Fruit fly (Drosophila melanogaster): ENCODE results near the gene modSP.
A peak's percentile ranks its signal among the peaks of the same experiment; 100 is the strongest.

The modSP gene

DNA sequence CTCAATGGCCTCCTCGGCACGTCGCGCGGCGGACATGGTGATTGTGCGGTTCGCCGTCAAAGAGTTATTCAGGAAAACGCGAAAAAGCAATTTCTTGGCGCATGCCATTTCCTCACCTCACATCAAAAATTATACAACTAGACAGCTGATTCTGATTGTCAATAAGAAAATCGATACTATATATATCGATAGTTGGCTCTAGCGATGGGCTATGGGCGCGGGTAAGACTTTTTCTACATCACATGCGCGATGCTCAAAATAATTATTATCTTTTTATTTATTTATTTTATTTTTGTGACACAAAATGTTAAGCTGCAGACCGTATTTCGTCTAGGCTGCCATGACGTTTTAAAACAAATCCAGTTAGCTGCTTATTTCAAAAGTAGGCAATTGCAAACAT is 41.2 kb downstream of the modSP start, which contains the start of gene CG10340 (continued):
- TF ChIP-seq CG17612 (GFP tag; IDR thresholded peaks at IDR 0.05), result no peak
- TF ChIP-seq sug (tag; optimal IDR thresholded peaks at IDR 0.05), result no peak
- TF ChIP-seq CG7556 (GFP tag; optimal IDR thresholded peaks at IDR 0.05), result no peak
- TF ChIP-seq CG18599 (GFP tag; optimal IDR thresholded peaks at IDR 0.05), result no peak
- TF ChIP-seq fru (optimal IDR thresholded peaks at IDR 0.05), result no peak
- no peak for TF ChIP-seq gsb (GFP tag; IDR thresholded peaks at IDR 0.05)
- TF ChIP-seq CG9437 (GFP tag; optimal IDR thresholded peaks at IDR 0.05), result no peak
- no peak for TF ChIP-seq Dek (tag; optimal IDR thresholded peaks at IDR 0.05)
- no peak for TF ChIP-seq slp2 (GFP tag; optimal IDR thresholded peaks at IDR 0.05)
- no peak for TF ChIP-seq CG1603 (tag; optimal IDR thresholded peaks at IDR 0.05)
- no peak for TF ChIP-seq cg (GFP tag; optimal IDR thresholded peaks at IDR 0.05)
- no peak for TF ChIP-seq CG12299 (tag; optimal IDR thresholded peaks at IDR 0.05)
- TF ChIP-seq tgo (GFP tag; IDR thresholded peaks at IDR 0.05), result no peak
- TF ChIP-seq Dfd (GFP tag; optimal IDR thresholded peaks at IDR 0.05), result no peak
- no peak for TF ChIP-seq esg (GFP tag; conservative IDR thresholded peaks at IDR 0.05)
- no peak for TF ChIP-seq CG33213 (GFP tag; optimal IDR thresholded peaks at IDR 0.05)
- TF ChIP-seq CG15269 (tag; optimal IDR thresholded peaks at IDR 0.05), result no peak
- no peak for TF ChIP-seq CG11093 (GFP tag; IDR thresholded peaks at IDR 0.05)
- TF ChIP-seq slou (GFP tag; optimal IDR thresholded peaks at IDR 0.05), result no peak
- TF ChIP-seq CG2129 (GFP tag; IDR thresholded peaks at IDR 0.05; ENCODE audit: partially characterized antibody), result peak; percentile 75
- no peak for TF ChIP-seq CG18011 (GFP tag; optimal IDR thresholded peaks at IDR 0.05)
- TF ChIP-seq br (optimal IDR thresholded peaks at IDR 0.05), result no peak
- no peak for TF ChIP-seq CG13296 (GFP tag; optimal IDR thresholded peaks at IDR 0.05)
- TF ChIP-seq fd64A (GFP tag; optimal IDR thresholded peaks at IDR 0.05), result no peak
- TF ChIP-seq hth (optimal IDR thresholded peaks at IDR 0.05), result no peak
- TF ChIP-seq CG16779 (GFP tag; IDR thresholded peaks at IDR 0.05), result no peak
- TF ChIP-seq CG10543 (GFP tag; optimal IDR thresholded peaks at IDR 0.05), result no peak
- TF ChIP-seq CG4360 (GFP tag; IDR thresholded peaks at IDR 0.05), result no peak
- TF ChIP-seq org-1 (GFP tag; optimal IDR thresholded peaks at IDR 0.05), result no peak
- TF ChIP-seq CG7928 (GFP tag; optimal IDR thresholded peaks at IDR 0.05), result no peak
- no peak for TF ChIP-seq Ets65A (GFP tag)
- no peak for TF ChIP-seq eve (GFP tag; optimal IDR thresholded peaks at IDR 0.05)
- no peak for TF ChIP-seq CG4707 (GFP tag; optimal IDR thresholded peaks at IDR 0.05)
- no peak for TF ChIP-seq CG12219 (GFP tag; optimal IDR thresholded peaks at IDR 0.05)
- TF ChIP-seq CG6813 (GFP tag; optimal IDR thresholded peaks at IDR 0.05), result no peak
- no peak for TF ChIP-seq CG8478 (optimal IDR thresholded peaks at IDR 0.05)
- TF ChIP-seq BEAF-32 (GFP tag; optimal IDR thresholded peaks at IDR 0.05), result peak; percentile 81
- TF ChIP-seq CG3281 (GFP tag; optimal IDR thresholded peaks at IDR 0.05), result no peak
- no peak for TF ChIP-seq CG2889 (GFP tag; IDR thresholded peaks at IDR 0.05)
- TF ChIP-seq ewg (GFP tag; optimal IDR thresholded peaks at IDR 0.05), result peak; percentile 91
- no peak for TF ChIP-seq odd (GFP tag; optimal IDR thresholded peaks at IDR 0.05)
- TF ChIP-seq CG2875 (GFP tag; optimal IDR thresholded peaks at IDR 0.05), result no peak
- no peak for TF ChIP-seq Lhr (GFP tag; optimal IDR thresholded peaks at IDR 0.05)
- TF ChIP-seq gcm2 (GFP tag; optimal IDR thresholded peaks at IDR 0.05), result no peak
- peak; percentile 38 for TF ChIP-seq CG15514 (GFP tag; optimal IDR thresholded peaks at IDR 0.05)
- TF ChIP-seq CG1529 (GFP tag; optimal IDR thresholded peaks at IDR 0.05), result no peak
- no peak for TF ChIP-seq CG6272 (GFP tag; IDR thresholded peaks at IDR 0.05)
- no peak for TF ChIP-seq kah (GFP tag; optimal IDR thresholded peaks at IDR 0.05)
- TF ChIP-seq gcm (GFP tag; optimal IDR thresholded peaks at IDR 0.05), result no peak
- TF ChIP-seq sima (GFP tag; optimal IDR thresholded peaks at IDR 0.05), result no peak
- TF ChIP-seq HLH4C (GFP tag; IDR thresholded peaks at IDR 0.05; ENCODE audit: partially characterized antibody), result peak; percentile 79
- TF ChIP-seq D19B (GFP tag; optimal IDR thresholded peaks at IDR 0.05), result no peak
- TF ChIP-seq CG31441 (GFP tag; IDR thresholded peaks at IDR 0.05), result no peak
